Worm (Caenorhabditis elegans): ENCODE measurements around the gene Y49F6B.20.

ce11 chrII:3470549-3470948, at the start of gene Y49F6B.20:
- TF ChIP-seq sma-3 (GFP tag; optimal IDR thresholded peaks at IDR 0.05) (no peak), unc-39 (tag; optimal IDR thresholded peaks at IDR 0.05) (no peak), fos-1 (tag; optimal IDR thresholded peaks at IDR 0.05) (no peak), mbf-1 (tag; optimal IDR thresholded peaks at IDR 0.05) (no peak), alr-1 (tag; optimal IDR thresholded peaks at IDR 0.05) (no peak), nhr-77 (tag; optimal IDR thresholded peaks at IDR 0.05) (no peak), nhr-11 (tag; optimal IDR thresholded peaks at IDR 0.05) (no peak), nhr-12 (tag; optimal IDR thresholded peaks at IDR 0.05) (no peak), ama-1 (optimal IDR thresholded peaks at IDR 0.05) (no peak), nhr-237 (tag; optimal IDR thresholded peaks at IDR 0.05) (no peak), snpc-4 (tag; optimal IDR thresholded peaks at IDR 0.05) (no peak), ztf-11 (tag; optimal IDR thresholded peaks at IDR 0.05) (no peak), unc-62 (GFP tag; optimal IDR thresholded peaks at IDR 0.05) (no peak)

All from whole organism, L2 larva.